Fruit fly (Drosophila melanogaster) whole organism, wandering third instar larva: ENCODE measurements around the gene CG15506.

Experiments used
- Abd-B ChIP-seq: fragments of >200 bp; optimal IDR thresholded peaks from 2 replicates; lab custom pipeline; 2017; ENCODE audit warnings: missing biosample characterization, missing genetic modification characterization
- CG32264 ChIP-seq: fragments of 200-800 bp; sonication (Bioruptor generic); optimal IDR thresholded peaks from 2 replicates; lab custom pipeline; 2016; ENCODE audit warnings: missing biosample characterization, missing genetic modification characterization
- CG9705 ChIP-seq: fragments of 200-800 bp; sonication (Bioruptor generic); optimal IDR thresholded peaks from 2 replicates; lab custom pipeline; 2018; ENCODE audit warnings: missing biosample characterization, mild to moderate bottlenecking, missing genetic modification characterization
- CrebA ChIP-seq: fragments of 200-800 bp; sonication (Bioruptor generic); optimal IDR thresholded peaks from 2 replicates; lab custom pipeline; 2016; ENCODE audit warnings: missing biosample characterization, mild to moderate bottlenecking, missing genetic modification characterization, borderline replicate concordance
- Dfd ChIP-seq: fragments of >200 bp; optimal IDR thresholded peaks from 2 replicates; lab custom pipeline; 2017; ENCODE audit warnings: missing biosample characterization, missing genetic modification characterization
- Dif ChIP-seq: fragments of 200-275, 200-300 bp; sonication (Bioruptor generic); optimal IDR thresholded peaks from 2 replicates; lab custom pipeline; 2018; ENCODE audit warnings: missing biosample characterization, missing genetic modification characterization; ENCODE audit not compliant: partially characterized antibody
- GATAd ChIP-seq: sonication (Bioruptor generic); optimal IDR thresholded peaks from 2 replicates; lab custom pipeline; 2016; ENCODE audit warnings: missing biosample characterization, missing genetic modification characterization
- HLH106 ChIP-seq: fragments of 200-800 bp; optimal IDR thresholded peaks from 3 replicates; lab custom pipeline; 2019; ENCODE audit warnings: missing biosample characterization, mild to moderate bottlenecking, missing genetic modification characterization, moderate library complexity
- Hnf4 ChIP-seq: fragments of 200-800 bp; sonication (Bioruptor generic); optimal IDR thresholded peaks from 2 replicates; lab custom pipeline; 2016; ENCODE audit warnings: missing biosample characterization, mild to moderate bottlenecking, missing genetic modification characterization
- Hr83 ChIP-seq: fragments of 200-300 bp; sonication (Bioruptor generic); optimal IDR thresholded peaks from 2 replicates; lab custom pipeline; 2016; ENCODE audit warnings: missing biosample characterization, mild to moderate bottlenecking, missing genetic modification characterization, moderate library complexity; ENCODE audit not compliant: poor library complexity, severe bottlenecking
- Mio ChIP-seq: sonication (Bioruptor generic); optimal IDR thresholded peaks from 2 replicates; lab custom pipeline; 2016; ENCODE audit warnings: missing biosample characterization, missing genetic modification characterization
- Myc ChIP-seq: fragments of >200 bp; optimal IDR thresholded peaks from 2 replicates; lab custom pipeline; 2017
- N ChIP-seq: fragments of >200 bp; optimal IDR thresholded peaks from 2 replicates; lab custom pipeline; 2018; ENCODE audit warnings: missing biosample characterization, missing external identifiers, missing genetic modification characterization
- OdsH ChIP-seq: fragments of 200-800 bp; sonication (Bioruptor generic); optimal IDR thresholded peaks from 2 replicates; lab custom pipeline; 2016; ENCODE audit warnings: missing biosample characterization, mild to moderate bottlenecking, missing genetic modification characterization
- Rel ChIP-seq, 2 experiments: fragments of 200-800 bp; sonication (Bioruptor generic) in 1 of 2; optimal IDR thresholded peaks; 2 replicates in 1 of 2; 3 replicates in 1 of 2; lab custom pipeline; 2016 to 2019; ENCODE audit warnings: mild to moderate bottlenecking in 2 of 2, missing biosample characterization in 2 of 2, missing genetic modification characterization in 2 of 2, moderate library complexity in 1 of 2
- Sp1 ChIP-seq: fragments of 200-800 bp; sonication (Bioruptor generic); optimal IDR thresholded peaks from 3 replicates; lab custom pipeline; 2019; ENCODE audit warnings: missing biosample characterization, mild to moderate bottlenecking, missing genetic modification characterization, moderate library complexity
- Vsx2 ChIP-seq: fragments of 200-300, 225-300 bp; sonication (Bioruptor generic); optimal IDR thresholded peaks from 2 replicates; lab custom pipeline; 2018; ENCODE audit warnings: missing biosample characterization, missing genetic modification characterization; ENCODE audit not compliant: partially characterized antibody
- br ChIP-seq: fragments of 200-800 bp; sonication (Bioruptor generic); optimal IDR thresholded peaks from 2 replicates; lab custom pipeline; 2016; ENCODE audit warnings: missing biosample characterization, missing genetic modification characterization
- dl ChIP-seq, 2 experiments: fragments of 175-275, 200-275 bp in 1 of 2; fragments of 200-275 bp in 1 of 2; sonication (Bioruptor generic); optimal IDR thresholded peaks; lab custom pipeline; 2018; ENCODE audit warnings: mild to moderate bottlenecking in 2 of 2, missing biosample characterization in 2 of 2, missing genetic modification characterization in 2 of 2, moderate library complexity in 2 of 2; ENCODE audit not compliant: partially characterized antibody in 2 of 2, insufficient read depth in 1 of 2
- dmrt93B ChIP-seq: fragments of 200-800 bp; sonication (Bioruptor generic); optimal IDR thresholded peaks from 2 replicates; lab custom pipeline; 2018; ENCODE audit warnings: missing biosample characterization, mild to moderate bottlenecking, missing genetic modification characterization
- dsf ChIP-seq: sonication (Bioruptor generic); optimal IDR thresholded peaks from 2 replicates; lab custom pipeline; 2016; ENCODE audit warnings: missing biosample characterization, missing genetic modification characterization, borderline replicate concordance
- ey ChIP-seq: fragments of 200-800 bp; sonication (Bioruptor generic); optimal IDR thresholded peaks from 2 replicates; lab custom pipeline; 2016; ENCODE audit warnings: missing biosample characterization, missing genetic modification characterization
- foxo ChIP-seq, 2 experiments: fragments of 200-800 bp; sonication (Bioruptor generic); optimal IDR thresholded peaks; 2 replicates in 1 of 2; 3 replicates in 1 of 2; lab custom pipeline; 2016 to 2017; ENCODE audit warnings: missing biosample characterization in 2 of 2, missing genetic modification characterization in 2 of 2
- fru ChIP-seq: fragments of 200-800 bp; sonication (Bioruptor generic); optimal IDR thresholded peaks from 3 replicates; lab custom pipeline; 2016; ENCODE audit warnings: missing biosample characterization, mild to moderate bottlenecking, missing genetic modification characterization
- h ChIP-seq: fragments of 200-800 bp; sonication (Bioruptor generic); optimal IDR thresholded peaks from 3 replicates; lab custom pipeline; 2016; ENCODE audit warnings: missing biosample characterization, mild to moderate bottlenecking, missing genetic modification characterization
- jim ChIP-seq: fragments of 175-275, 200-325 bp; sonication (Bioruptor generic); optimal IDR thresholded peaks from 2 replicates; lab custom pipeline; 2016; ENCODE audit warnings: missing biosample characterization, mild to moderate bottlenecking, missing genetic modification characterization
- lola ChIP-seq: fragments of >200 bp; optimal IDR thresholded peaks from 2 replicates; lab custom pipeline; 2017; ENCODE audit warnings: missing biosample characterization, missing genetic modification characterization
- pan ChIP-seq: fragments of >200 bp; optimal IDR thresholded peaks from 2 replicates; lab custom pipeline; 2017
- psq ChIP-seq: fragments of 200-800 bp; sonication (Bioruptor generic); optimal IDR thresholded peaks from 3 replicates; lab custom pipeline; 2017; ENCODE audit warnings: missing biosample characterization, mild to moderate bottlenecking, missing genetic modification characterization, moderate library complexity
- rgr ChIP-seq: fragments of 200-800 bp; sonication (Bioruptor generic); optimal IDR thresholded peaks from 3 replicates; lab custom pipeline; 2016; ENCODE audit warnings: missing biosample characterization, mild to moderate bottlenecking, missing genetic modification characterization
- sage ChIP-seq: fragments of 200-800 bp; sonication (Bioruptor generic); optimal IDR thresholded peaks from 2 replicates; lab custom pipeline; 2016; ENCODE audit warnings: missing biosample characterization, mild to moderate bottlenecking, missing genetic modification characterization
- sv ChIP-seq: fragments of 200-800 bp; sonication (Bioruptor generic); optimal IDR thresholded peaks from 3 replicates; lab custom pipeline; 2016; ENCODE audit warnings: missing biosample characterization, missing genetic modification characterization
- tai ChIP-seq: sonication (Bioruptor generic); optimal IDR thresholded peaks from 2 replicates; lab custom pipeline; 2016; ENCODE audit warnings: missing biosample characterization, missing genetic modification characterization
- woc ChIP-seq: sonication (Bioruptor generic); optimal IDR thresholded peaks from 2 replicates; lab custom pipeline; 2016; ENCODE audit warnings: missing biosample characterization, mild to moderate bottlenecking, missing genetic modification characterization

CG15506 gene

DNA sequence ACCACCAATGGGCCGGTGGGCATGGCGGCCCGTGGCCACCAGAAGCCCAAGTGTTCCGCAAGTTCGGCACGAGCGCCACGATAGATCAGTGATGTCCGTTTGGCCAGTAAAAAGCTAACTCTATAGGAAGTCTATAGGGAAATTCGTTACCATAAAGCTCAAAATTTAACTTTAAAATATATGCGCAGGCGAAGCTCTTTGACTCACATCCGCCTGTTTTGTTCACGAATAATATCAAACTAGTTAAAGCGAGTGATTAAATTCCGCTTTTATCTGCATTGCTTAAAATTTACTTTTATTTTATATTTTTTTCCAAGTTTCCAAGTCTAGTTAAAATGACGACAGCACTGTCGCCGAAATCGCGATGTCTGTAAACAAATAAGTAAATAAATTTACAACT lies 39.2 kb downstream of the CG15506 start:
- TF ChIP-seq N = no peak
- TF ChIP-seq foxo (GFP tag; optimal IDR thresholded peaks at IDR 0.05; lab: Kevin White, UChicago) = peak in 1 of 2 experiments; percentile 3
- peak; percentile 1 for TF ChIP-seq Myc (lab: Kevin White, UChicago)
- no peak for TF ChIP-seq sv (GFP tag; lab: Kevin White, UChicago)
- peak; percentile 17 for TF ChIP-seq woc (GFP tag; lab: Kevin White, UChicago)
- no peak for TF ChIP-seq br
- TF ChIP-seq Hnf4 (GFP tag; lab: Kevin White, UChicago) = no peak

DNA sequence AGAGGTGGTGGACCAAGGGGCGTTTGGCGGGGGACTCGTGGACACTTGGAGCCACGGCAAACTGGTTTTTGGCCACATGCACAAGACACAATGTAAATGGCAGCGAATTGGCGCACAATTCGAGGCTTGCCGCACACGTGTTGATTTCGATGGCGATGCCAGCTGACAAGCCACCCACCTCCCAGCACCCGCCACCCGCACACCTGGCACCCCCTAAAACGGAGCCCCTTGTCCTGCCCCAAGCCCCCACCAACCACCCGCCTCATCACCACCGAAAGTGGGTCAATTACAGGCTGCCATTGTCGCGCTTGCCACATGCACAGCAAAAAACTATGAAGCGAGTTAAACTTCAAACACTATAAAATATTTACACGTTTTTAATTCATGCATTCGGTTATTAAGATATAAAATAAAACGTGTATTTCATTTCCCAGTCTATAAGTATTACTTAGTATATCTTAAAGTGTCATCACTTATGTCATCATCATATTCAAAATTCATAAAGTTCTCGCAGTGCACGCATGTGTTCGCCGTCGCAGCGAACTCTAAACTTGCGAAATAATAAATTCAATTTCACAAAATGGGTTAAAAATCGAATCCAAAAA lies 39.8 kb downstream of the CG15506 start:
- peak in 1 of 2 experiments; percentile 27 for TF ChIP-seq foxo (GFP tag; optimal IDR thresholded peaks at IDR 0.05; lab: Kevin White, UChicago)
- TF ChIP-seq dl (GFP tag; optimal IDR thresholded peaks at IDR 0.05; lab: Kevin White, UChicago; ENCODE audit: insufficient read depth in 1 of 2, partially characterized antibody in 2 of 2) = no peak
- no peak for TF ChIP-seq ey
- TF ChIP-seq sv (GFP tag; lab: Kevin White, UChicago) = no peak
- peak; percentile 22 for TF ChIP-seq rgr (GFP tag; lab: Kevin White, UChicago)
- TF ChIP-seq jim (GFP tag; lab: Kevin White, UChicago) = no peak
- peak; percentile 71 for TF ChIP-seq Dfd
- no peak for TF ChIP-seq h (GFP tag; lab: Kevin White, UChicago)
- peak; percentile 34 for TF ChIP-seq fru (GFP tag; lab: Kevin White, UChicago)

DNA sequence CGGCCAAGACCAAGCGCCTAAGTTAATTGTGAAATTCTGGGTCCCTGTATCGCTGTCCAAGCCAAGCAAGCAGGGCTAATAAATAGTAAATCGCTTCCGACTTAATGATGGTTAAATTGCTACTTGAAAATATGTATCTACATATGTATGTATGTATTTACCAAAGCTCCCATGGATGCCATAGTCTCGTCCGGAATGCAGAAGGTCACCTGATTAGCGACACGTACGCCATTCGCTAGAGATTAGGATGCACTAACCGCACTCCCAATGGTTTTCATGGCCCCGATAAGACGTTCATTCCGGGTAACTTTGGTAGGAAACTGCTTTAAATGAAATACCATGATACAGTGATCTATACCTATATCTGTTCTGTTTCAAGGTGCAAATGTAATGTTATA lies 40.3 kb downstream of the CG15506 start:
- TF ChIP-seq foxo (GFP tag; optimal IDR thresholded peaks at IDR 0.05; lab: Kevin White, UChicago) (no peak), CG32264 (no peak), dmrt93B (no peak), dl (GFP tag; optimal IDR thresholded peaks at IDR 0.05; lab: Kevin White, UChicago; ENCODE audit: insufficient read depth in 1 of 2, partially characterized antibody in 2 of 2) (no peak), sage (GFP tag; lab: Kevin White, UChicago) (no peak), lola (no peak), GATAd (GFP tag; lab: Kevin White, UChicago) (no peak), Dif (GFP tag; lab: Kevin White, UChicago) (no peak), woc (GFP tag; lab: Kevin White, UChicago) (no peak), ey (no peak), OdsH (GFP tag; lab: Kevin White, UChicago) (no peak), sv (GFP tag; lab: Kevin White, UChicago) (no peak), Hnf4 (GFP tag; lab: Kevin White, UChicago) (no peak), Myc (lab: Kevin White, UChicago) (no peak), psq (no peak)

DNA sequence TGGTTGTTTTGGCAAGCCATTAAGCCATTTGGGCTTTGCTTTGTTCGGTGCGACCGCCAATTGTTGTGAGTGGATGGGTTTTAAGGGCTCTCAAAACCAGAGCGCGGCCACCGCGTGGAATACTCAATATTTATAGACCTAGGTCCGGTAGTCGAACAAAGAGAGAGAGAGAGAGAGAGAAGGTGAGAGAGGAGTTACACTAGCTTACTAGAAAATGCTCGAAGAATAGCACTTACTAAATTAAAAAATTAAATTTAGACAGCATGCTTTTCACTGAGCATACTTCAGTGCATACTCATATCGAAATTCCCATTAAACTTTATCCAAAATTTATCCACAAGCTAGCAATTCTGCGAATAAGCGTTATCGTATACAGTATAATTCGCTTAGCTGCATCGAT lies 41.6 kb downstream of the CG15506 start:
- TF ChIP-seq CrebA (GFP tag; lab: Kevin White, UChicago) = no peak
- TF ChIP-seq OdsH (GFP tag; lab: Kevin White, UChicago) = no peak

DNA sequence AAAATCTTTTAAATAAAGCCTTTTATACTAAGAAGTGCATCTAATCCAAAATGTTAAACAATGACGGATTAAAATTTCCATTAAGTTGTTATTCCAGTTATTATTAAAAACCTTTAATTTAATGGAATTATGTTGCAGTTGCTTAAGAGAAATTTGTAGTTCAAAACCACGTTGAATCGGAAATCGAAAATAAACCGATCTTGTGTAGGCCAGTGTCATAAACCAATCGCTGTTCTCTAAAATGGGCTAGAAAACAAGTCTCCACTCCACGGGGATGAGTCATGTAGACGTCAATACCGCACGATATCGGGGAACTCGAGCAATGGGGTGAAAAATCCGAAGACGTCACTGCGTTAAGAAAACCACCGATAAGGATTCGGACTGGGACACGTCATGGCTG lies 43.1 kb downstream of the CG15506 start:
- no peak for TF ChIP-seq dsf (GFP tag; lab: Kevin White, UChicago)
- TF ChIP-seq psq = no peak
- no peak for TF ChIP-seq Sp1 (GFP tag; lab: Kevin White, UChicago)
- TF ChIP-seq Hnf4 (GFP tag; lab: Kevin White, UChicago) = no peak
- no peak for TF ChIP-seq Rel (GFP tag; optimal IDR thresholded peaks at IDR 0.05; lab: Kevin White, UChicago)
- TF ChIP-seq Rel (tag; optimal IDR thresholded peaks at IDR 0.05; lab: Kevin White, UChicago) = peak; percentile 49
- no peak for TF ChIP-seq fru (GFP tag; lab: Kevin White, UChicago)
- TF ChIP-seq sv (GFP tag; lab: Kevin White, UChicago) = no peak
- no peak for TF ChIP-seq N

DNA sequence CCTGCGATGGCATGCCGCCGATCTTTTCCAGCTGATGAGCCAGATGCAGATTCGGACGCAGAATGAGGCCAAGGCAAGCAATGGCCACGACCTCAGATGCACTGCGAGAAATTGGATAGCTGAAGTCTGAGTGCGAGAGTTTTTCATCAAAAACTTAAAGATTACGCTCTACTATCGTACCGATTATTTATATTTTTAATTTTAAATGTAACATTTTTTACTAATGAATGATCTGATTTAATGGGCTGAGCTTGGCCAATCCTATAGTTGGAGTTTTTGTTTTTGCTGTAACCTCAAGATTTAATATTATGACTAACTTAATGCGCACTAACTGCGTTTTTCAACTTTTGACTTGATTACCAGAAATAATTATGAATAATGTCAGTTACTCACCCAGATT lies 43.8 kb downstream of the CG15506 start:
- TF ChIP-seq N (no peak), sv (GFP tag; lab: Kevin White, UChicago) (no peak), Dfd (no peak), GATAd (GFP tag; lab: Kevin White, UChicago) (no peak), CG9705 (no peak), woc (GFP tag; lab: Kevin White, UChicago) (peak; percentile 8), CG32264 (no peak), CrebA (GFP tag; lab: Kevin White, UChicago) (no peak), HLH106 (peak; percentile 53), rgr (GFP tag; lab: Kevin White, UChicago) (no peak), pan (lab: Kevin White, UChicago) (no peak), Myc (lab: Kevin White, UChicago) (no peak), dmrt93B (peak; percentile 43), Hr83 (GFP tag; lab: Kevin White, UChicago) (no peak), Abd-B (GFP tag; lab: Kevin White, UChicago) (no peak), Dif (GFP tag; lab: Kevin White, UChicago) (no peak), sage (GFP tag; lab: Kevin White, UChicago) (peak; percentile 16), Vsx2 (no peak), tai (GFP tag; lab: Kevin White, UChicago) (no peak), OdsH (GFP tag; lab: Kevin White, UChicago) (no peak), dsf (GFP tag; lab: Kevin White, UChicago) (no peak), fru (GFP tag; lab: Kevin White, UChicago) (peak; percentile 41), dl (GFP tag; optimal IDR thresholded peaks at IDR 0.05; lab: Kevin White, UChicago; ENCODE audit: insufficient read depth in 1 of 2, partially characterized antibody in 2 of 2) (no peak), lola (no peak), Mio (GFP tag; lab: Kevin White, UChicago) (no peak), Sp1 (GFP tag; lab: Kevin White, UChicago) (peak; percentile 38), h (GFP tag; lab: Kevin White, UChicago) (no peak)
